Fruit fly (Drosophila melanogaster): ENCODE results near the gene CG13912.

DNA sequence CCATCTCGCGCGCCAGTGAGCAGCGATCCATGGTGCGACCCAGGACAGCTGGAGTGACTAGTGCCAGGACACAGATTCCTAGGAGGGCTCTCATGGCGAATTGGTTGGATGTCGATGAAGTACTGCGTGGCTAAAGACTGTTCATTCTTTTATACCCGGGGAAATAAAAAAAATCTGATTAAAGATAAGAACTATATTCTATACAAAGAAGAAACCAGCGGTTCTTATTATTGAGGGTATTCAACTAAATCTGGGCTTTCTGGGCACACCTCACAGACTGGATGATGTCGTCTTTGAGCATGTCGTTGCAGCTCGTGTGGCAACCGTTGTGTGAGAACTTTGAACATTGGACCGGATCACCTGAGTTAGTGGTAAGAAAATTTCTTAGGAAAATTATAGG, 5.8 kb downstream of the CG13912 start, which contains the start of gene LysX:
- no peak for TF ChIP-seq pan (optimal IDR thresholded peaks at IDR 0.05)
- TF ChIP-seq usp (GFP tag; optimal IDR thresholded peaks at IDR 0.05), result no peak
- no peak for TF ChIP-seq CG8478 (optimal IDR thresholded peaks at IDR 0.05)
- no peak for TF ChIP-seq psq (optimal IDR thresholded peaks at IDR 0.05)

Data from whole organism.